Worm (Caenorhabditis elegans) whole organism, L4 larva: Measurements from ENCODE around the gene C08B6.14.

ENCODE experiments used
- D1046.2 ChIP-seq: fragments of 200-800 bp; sonication (Bioruptor generic); IDR thresholded peaks from 2 replicates; pipeline ENCODE4 v1.3.6; 2022; ENCODE audit warnings: missing genetic modification characterization, missing compliant biosample characterization
- F26F4.8 ChIP-seq: fragments of 200-800 bp; sonication (Bioruptor generic); conservative IDR thresholded peaks from 2 replicates; pipeline ENCODE4 v1.3.6; 2022; ENCODE audit warnings: missing genetic modification characterization, missing compliant biosample characterization
- F49E8.2 ChIP-seq: sonication (generic microtip); optimal IDR thresholded peaks from 2 replicates; lab custom pipeline; 2016; ENCODE audit warnings: missing compliant biosample characterization, mild to moderate bottlenecking, missing genetic modification characterization, borderline replicate concordance
- Y48G9A.11 ChIP-seq: fragments of 200-800 bp; sonication (Bioruptor generic); IDR thresholded peaks from 2 replicates; pipeline ENCODE4 v1.3.6; 2022; ENCODE audit warnings: missing genetic modification reagents, missing genetic modification characterization, missing compliant biosample characterization
- ZK546.5 ChIP-seq, 2 experiments: sonication (generic microtip); optimal IDR thresholded peaks; 2 replicates each; lab custom pipeline; 2017; ENCODE audit warnings: missing biosample characterization in 2 of 2, missing genetic modification characterization in 2 of 2
- aha-1 ChIP-seq: fragments of 150-350 bp; peaks from one replicate; lab custom pipeline; 2014; ENCODE audit warnings: missing biosample characterization, missing genetic modification characterization
- attf-4 ChIP-seq: sonication (generic microtip); optimal IDR thresholded peaks from 3 replicates; lab custom pipeline; 2017; ENCODE audit warnings: missing biosample characterization, missing genetic modification characterization
- ceh-82 ChIP-seq: sonication (generic microtip); optimal IDR thresholded peaks from 2 replicates; lab custom pipeline; 2017; ENCODE audit warnings: missing biosample characterization, missing genetic modification characterization
- daf-12 ChIP-seq: fragments of 150-350 bp; optimal IDR thresholded peaks from 2 replicates; lab custom pipeline; 2014; ENCODE audit warnings: missing biosample characterization, missing genetic modification reagents, missing genetic modification characterization
- daf-16 ChIP-seq, 3 experiments: sonication (generic microtip); optimal IDR thresholded peaks; 2 replicates each; lab custom pipeline; 2016 to 2017; ENCODE audit warnings: missing genetic modification characterization in 3 of 3, missing genetic modification reagents in 3 of 3, mild to moderate bottlenecking in 2 of 3, missing compliant biosample characterization in 2 of 3, missing biosample characterization in 1 of 3, moderate library complexity in 1 of 3
- daf-8 ChIP-seq: fragments of 200-800 bp; sonication (Bioruptor generic); IDR thresholded peaks from 2 replicates; pipeline ENCODE4 v1.3.6; 2022; ENCODE audit warnings: missing genetic modification characterization, missing compliant biosample characterization
- dmd-6 ChIP-seq: fragments of 200-800 bp; sonication (Bioruptor generic); IDR thresholded peaks from 2 replicates; pipeline ENCODE4 v1.3.6; 2022; ENCODE audit warnings: missing genetic modification reagents, missing genetic modification characterization, missing compliant biosample characterization
- dmd-8 ChIP-seq: fragments of 200-800 bp; sonication (Bioruptor generic); IDR thresholded peaks from 2 replicates; pipeline ENCODE4 v1.3.6; 2022; ENCODE audit warnings: missing genetic modification characterization, missing compliant biosample characterization
- duxl-1 ChIP-seq: sonication (generic microtip); optimal IDR thresholded peaks from 2 replicates; lab custom pipeline; 2016; ENCODE audit warnings: mild to moderate bottlenecking, missing genetic modification characterization, moderate library complexity, missing compliant biosample characterization; ENCODE audit not compliant: poor library complexity
- dve-1 ChIP-seq: sonication (generic microtip); optimal IDR thresholded peaks from 2 replicates; lab custom pipeline; 2017; ENCODE audit warnings: antibody characterized with exemption, mild to moderate bottlenecking, missing genetic modification characterization, missing compliant biosample characterization; ENCODE audit not compliant: insufficient read depth
- hif-1 ChIP-seq, 2 experiments: sonication (generic microtip); optimal IDR thresholded peaks; 2 replicates each; lab custom pipeline; 2016 to 2017; ENCODE audit warnings: missing compliant biosample characterization in 2 of 2, missing genetic modification characterization in 2 of 2, missing genetic modification reagents in 2 of 2, missing genotype in 2 of 2, mild to moderate bottlenecking in 1 of 2
- hlh-11 ChIP-seq: fragments of 200-800 bp; sonication (Bioruptor generic); optimal IDR thresholded peaks from 2 replicates; lab custom pipeline; 2018; ENCODE audit warnings: mild to moderate bottlenecking, missing genetic modification characterization, missing compliant biosample characterization
- hlh-30 ChIP-seq: sonication (generic microtip); optimal IDR thresholded peaks from 2 replicates; lab custom pipeline; 2017; ENCODE audit warnings: antibody characterized with exemption, mild to moderate bottlenecking, missing genetic modification characterization, missing compliant biosample characterization; ENCODE audit not compliant: insufficient read depth
- lim-7 ChIP-seq: fragments of 200-800 bp; sonication (Bioruptor generic); IDR thresholded peaks from 2 replicates; pipeline ENCODE4 v1.3.6; 2022; ENCODE audit warnings: missing genetic modification characterization, missing compliant biosample characterization
- lin-1 ChIP-seq: fragments of 200-800 bp; sonication (Bioruptor generic); IDR thresholded peaks from 2 replicates; pipeline ENCODE4 v1.3.6; 2022; ENCODE audit warnings: missing genetic modification reagents, missing genetic modification characterization, missing compliant biosample characterization
- lin-29 ChIP-seq: fragments of 200-800 bp; sonication (Bioruptor generic); IDR thresholded peaks from 2 replicates; pipeline ENCODE4 v1.3.6; 2022; ENCODE audit warnings: missing genetic modification reagents, missing genetic modification characterization, missing compliant biosample characterization
- madf-5 ChIP-seq, 2 experiments: fragments of 200-800 bp; sonication (Bioruptor generic); IDR thresholded peaks; 2 replicates each; pipeline ENCODE4 v1.3.6; 2022; ENCODE audit warnings: missing compliant biosample characterization in 2 of 2, missing genetic modification characterization in 2 of 2
- mep-1 ChIP-seq: fragments of 150-350 bp; sonication (generic microtip); optimal IDR thresholded peaks from 3 replicates; lab custom pipeline; 2014; ENCODE audit warnings: missing biosample characterization, missing genetic modification characterization
- nhr-11 ChIP-seq: fragments of 150-350 bp; optimal IDR thresholded peaks from 2 replicates; lab custom pipeline; 2014; ENCODE audit warnings: missing biosample characterization, missing genetic modification characterization
- nhr-111 ChIP-seq: fragments of 200-800 bp; sonication (Bioruptor generic); optimal IDR thresholded peaks from 2 replicates; lab custom pipeline; 2018; ENCODE audit warnings: mild to moderate bottlenecking, missing genetic modification characterization, missing compliant biosample characterization
- nhr-25 ChIP-seq: sonication (generic microtip); optimal IDR thresholded peaks from 2 replicates; lab custom pipeline; 2017; ENCODE audit warnings: missing genetic modification characterization, mild to moderate bottlenecking, missing compliant biosample characterization, antibody characterized with exemption, moderate library complexity, borderline replicate concordance; ENCODE audit not compliant: insufficient read depth
- nhr-28 ChIP-seq: fragments of 150-350 bp; optimal IDR thresholded peaks from 2 replicates; lab custom pipeline; 2014; ENCODE audit warnings: missing biosample characterization, missing genetic modification characterization
- nhr-42 ChIP-seq: fragments of 200-800 bp; sonication (Bioruptor generic); IDR thresholded peaks from 2 replicates; pipeline ENCODE4 v1.3.6; 2022; ENCODE audit warnings: missing genetic modification characterization, missing compliant biosample characterization
- nhr-48 ChIP-seq: sonication (generic microtip); optimal IDR thresholded peaks from 2 replicates; lab custom pipeline; 2016; ENCODE audit warnings: mild to moderate bottlenecking, missing genetic modification characterization, missing compliant biosample characterization
- nhr-77 ChIP-seq: fragments of 150-350 bp; optimal IDR thresholded peaks from 2 replicates; lab custom pipeline; 2014; ENCODE audit warnings: missing biosample characterization, missing genetic modification characterization
- pha-4 ChIP-seq, 2 experiments: fragments of 150-350 bp in 1 of 2; fragments of 200-800 bp in 1 of 2; sonication (Bioruptor generic) in 1 of 2; IDR thresholded peaks in 1 of 2; optimal IDR thresholded peaks in 1 of 2; 2 replicates each; pipeline versions ENCODE4 v1.3.6 to Lab custom; 2014 to 2022; ENCODE audit warnings: missing genetic modification characterization in 2 of 2, missing genetic modification reagents in 2 of 2, missing biosample characterization in 1 of 2, missing compliant biosample characterization in 1 of 2
- php-3 ChIP-seq: fragments of 200-800 bp; sonication (Bioruptor generic); IDR thresholded peaks from 2 replicates; pipeline ENCODE4 v1.3.6; 2022; ENCODE audit warnings: missing genetic modification reagents, missing genetic modification characterization, missing compliant biosample characterization
- pqm-1 ChIP-seq: sonication (generic microtip); optimal IDR thresholded peaks from 2 replicates; lab custom pipeline; 2017; ENCODE audit warnings: missing biosample characterization, missing genetic modification characterization
- saeg-2 ChIP-seq: fragments of 200-800 bp; sonication (Bioruptor generic); IDR thresholded peaks from 2 replicates; pipeline ENCODE4 v1.3.6; 2022; ENCODE audit warnings: missing genetic modification reagents, missing genetic modification characterization, missing compliant biosample characterization
- skn-1 ChIP-seq: fragments of 150-350 bp; optimal IDR thresholded peaks from 2 replicates; lab custom pipeline; 2014; ENCODE audit warnings: missing biosample characterization, missing genetic modification characterization
- spr-1 ChIP-seq: sonication (generic microtip); optimal IDR thresholded peaks from 2 replicates; lab custom pipeline; 2016; ENCODE audit warnings: mild to moderate bottlenecking, missing genetic modification characterization, missing compliant biosample characterization
- spr-3 ChIP-seq: fragments of 200-800 bp; sonication (Bioruptor generic); optimal IDR thresholded peaks from 2 replicates; lab custom pipeline; 2018; ENCODE audit warnings: mild to moderate bottlenecking, missing genetic modification characterization, missing compliant biosample characterization
- unc-62 ChIP-seq, 3 experiments: fragments of 150-350 bp in 1 of 3; sonication (generic microtip); optimal IDR thresholded peaks in 2 of 3; peaks in 1 of 3; 1 replicate in 1 of 3; 2 replicates in 2 of 3; lab custom pipeline; 2014 to 2017; ENCODE audit warnings: missing biosample characterization in 3 of 3, missing genetic modification characterization in 3 of 3, missing genetic modification reagents in 3 of 3, missing genotype in 1 of 3
- zip-11 ChIP-seq: fragments of 200-800 bp; sonication (Bioruptor generic); IDR thresholded peaks from 2 replicates; pipeline ENCODE4 v1.3.6; 2022; ENCODE audit warnings: missing genetic modification characterization, missing compliant biosample characterization
- ztf-11 ChIP-seq: fragments of 150-350 bp; optimal IDR thresholded peaks from 2 replicates; lab custom pipeline; 2014; ENCODE audit warnings: missing biosample characterization, missing genetic modification characterization
- ztf-7 ChIP-seq: fragments of 150-350 bp; optimal IDR thresholded peaks from 2 replicates; lab custom pipeline; 2014; ENCODE audit warnings: missing biosample characterization, missing genetic modification characterization

Gene C08B6.14

DNA sequence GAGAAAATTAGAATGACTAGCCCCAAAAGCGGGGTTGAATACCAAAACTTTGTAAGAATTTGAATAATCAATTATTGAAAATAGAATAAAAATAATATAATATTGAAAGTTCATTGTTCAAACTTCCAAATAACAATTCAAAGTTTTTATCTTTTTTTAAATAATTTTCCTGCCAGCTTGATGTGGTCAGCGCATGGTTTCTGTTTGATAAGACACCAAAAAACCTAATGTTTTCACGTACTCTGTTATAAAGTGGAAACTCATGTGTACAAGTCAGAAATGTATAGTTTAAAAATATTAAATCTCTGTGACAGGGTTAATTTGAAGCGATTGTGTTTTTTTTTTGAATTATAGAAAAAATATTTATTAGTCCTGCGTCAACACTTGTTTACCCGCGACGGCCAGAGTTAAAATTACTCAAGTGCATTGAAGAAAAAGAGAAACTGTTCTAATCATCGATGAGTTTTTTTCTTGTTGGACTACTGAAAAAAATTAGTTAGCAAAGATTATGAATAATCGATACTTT lies 3.0 kb upstream of the C08B6.14 start, which contains the start of gene ugt-17 (continued):
- TF ChIP-seq lin-1 (GFP tag; lab: Robert Waterston, UW) (no peak), pqm-1 (tag; lab: Kevin White, UChicago) (peak; percentile 74), F49E8.2 (tag; lab: Kevin White, UChicago) (no peak), spr-1 (tag; lab: Kevin White, UChicago) (no peak), lim-7 (GFP tag; lab: Robert Waterston, UW) (no peak), lin-29 (no peak), ZK546.5 (tag; optimal IDR thresholded peaks at IDR 0.05; lab: Kevin White, UChicago) (no peak), nhr-42 (GFP tag; lab: Robert Waterston, UW) (no peak)

DNA sequence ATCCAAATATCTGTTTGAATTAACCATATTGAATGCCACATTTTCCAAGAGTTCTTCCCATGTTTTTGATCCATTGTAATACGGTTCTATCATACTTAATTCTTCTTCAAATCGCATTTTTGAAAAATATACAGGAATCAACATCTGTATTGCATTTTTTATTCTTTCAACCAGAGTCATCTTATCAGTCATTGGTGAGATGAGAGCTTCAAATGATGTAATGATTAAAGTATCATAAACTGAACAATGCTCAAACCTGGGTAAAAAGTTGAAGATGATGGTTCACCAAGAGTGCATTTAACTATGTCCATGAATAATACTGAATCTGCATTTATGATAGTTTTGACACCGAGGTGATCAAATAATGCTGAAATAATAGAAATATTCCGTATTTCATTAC lies 2.0 kb upstream of the C08B6.14 start:
- TF ChIP-seq pha-4 (GFP tag; IDR thresholded peaks at IDR 0.05; lab: Robert Waterston, UW) (no peak), pha-4 (tag; optimal IDR thresholded peaks at IDR 0.05; lab: Kevin White, UChicago) (no peak), pqm-1 (tag; lab: Kevin White, UChicago) (peak; percentile 34), dmd-6 (0 out of 2 replicates have a peak, but pooled peaks have one; percentile 23), ztf-7 (peak; percentile 80), dve-1 (tag; lab: Kevin White, UChicago) (peak; percentile 29), aha-1 (tag; lab: Kevin White, UChicago) (peak; percentile 87), attf-4 (no peak), mep-1 (tag; lab: Kevin White, UChicago) (peak; percentile 38), daf-16 (GFP tag; optimal IDR thresholded peaks at IDR 0.05; lab: Kevin White, UChicago) (no peak), daf-16 (tag; optimal IDR thresholded peaks at IDR 0.05; lab: Kevin White, UChicago) (peak; percentile 48)

DNA sequence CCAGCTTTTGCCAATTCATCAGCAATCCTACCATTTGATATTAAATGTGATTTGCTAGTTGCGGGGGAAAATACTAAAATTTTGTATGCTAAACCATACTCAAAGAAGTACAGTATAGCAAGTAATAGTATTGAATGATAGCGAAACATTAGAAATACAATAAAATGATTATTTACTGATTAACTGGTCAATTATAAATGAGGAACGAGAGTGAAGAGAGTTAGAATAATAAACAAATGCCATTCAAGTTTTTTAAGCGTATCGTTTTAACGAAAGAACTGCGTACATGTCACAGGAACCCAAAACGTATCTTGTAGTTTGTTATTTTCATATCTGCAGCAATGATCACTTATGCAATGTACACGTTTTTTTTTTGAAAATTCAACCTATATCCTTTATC lies 3.4 kb downstream of the C08B6.14 start, which contains the start of gene ugt-47:
Gene ugt-47, minus strand, starts transcription at position 169 of the 400 bp plus-strand sequence.
- TF ChIP-seq nhr-28 (tag; lab: Kevin White, UChicago), result peak; percentile 78
- peak; percentile 56 for TF ChIP-seq dve-1 (tag; lab: Kevin White, UChicago)
- TF ChIP-seq D1046.2 (GFP tag; lab: Robert Waterston, UW), result no peak
- peak in 1 of 2 experiments; percentile 14 for TF ChIP-seq unc-62 (GFP tag; optimal IDR thresholded peaks at IDR 0.05 in 1 of 2; lab: Kevin White, UChicago)
- TF ChIP-seq unc-62 (tag; optimal IDR thresholded peaks at IDR 0.05; lab: Kevin White, UChicago), result no peak
- TF ChIP-seq nhr-48, result peak; percentile 48
- no peak for TF ChIP-seq ceh-82 (tag; lab: Kevin White, UChicago)
- TF ChIP-seq hif-1 (tag; optimal IDR thresholded peaks at IDR 0.05; lab: Kevin White, UChicago), result no peak
- peak; percentile 82 for TF ChIP-seq dmd-6
- peak; percentile 51 for TF ChIP-seq hlh-11 (tag; lab: Kevin White, UChicago)
- TF ChIP-seq php-3, result 0 out of 2 replicates have a peak, but pooled peaks have one; percentile 21
- peak in 1 of 2 experiments; percentile 21 for TF ChIP-seq daf-16 (GFP tag; optimal IDR thresholded peaks at IDR 0.05; lab: Kevin White, UChicago)
- peak; percentile 58 for TF ChIP-seq daf-16 (tag; optimal IDR thresholded peaks at IDR 0.05; lab: Kevin White, UChicago)

DNA sequence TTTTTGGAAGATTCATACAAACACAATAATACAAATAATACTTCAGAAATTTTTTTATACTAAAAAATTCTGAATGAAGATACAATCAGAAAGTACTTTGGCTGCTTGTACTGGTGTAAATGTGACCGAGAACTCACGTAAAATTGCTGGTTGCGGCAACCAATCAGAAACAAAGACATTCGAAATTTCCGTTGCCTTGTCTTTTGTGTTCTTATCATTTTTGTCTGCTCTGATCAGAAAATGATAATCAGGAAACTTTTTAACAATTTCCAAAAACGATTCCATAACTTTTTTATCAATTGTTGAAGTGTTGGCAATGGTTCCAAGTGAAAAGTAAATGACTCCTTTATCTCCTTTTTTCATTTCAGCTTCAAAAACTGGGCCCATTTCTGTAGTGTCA lies 4.9 kb downstream of the C08B6.14 start:
- peak; percentile 50 for TF ChIP-seq nhr-77 (tag; lab: Kevin White, UChicago)
- TF ChIP-seq daf-12 (tag; lab: Kevin White, UChicago), result no peak
- no peak for TF ChIP-seq duxl-1 (tag; lab: Kevin White, UChicago)
- TF ChIP-seq attf-4, result no peak
- TF ChIP-seq dmd-8 (GFP tag; lab: Robert Waterston, UW), result no peak
- TF ChIP-seq Y48G9A.11 (GFP tag; lab: Robert Waterston, UW), result no peak
- TF ChIP-seq skn-1, result no peak
- no peak for TF ChIP-seq nhr-25
- TF ChIP-seq spr-3 (GFP tag; lab: Kevin White, UChicago), result no peak
- TF ChIP-seq daf-8, result no peak
- TF ChIP-seq hlh-30 (tag; lab: Kevin White, UChicago), result no peak
- no peak for TF ChIP-seq lin-29
- no peak for TF ChIP-seq madf-5 (GFP tag; IDR thresholded peaks at IDR 0.05; lab: Robert Waterston, UW)
- TF ChIP-seq php-3, result no peak
- TF ChIP-seq F26F4.8 (GFP tag; lab: Robert Waterston, UW), result no peak
- no peak for TF ChIP-seq zip-11 (GFP tag; lab: Robert Waterston, UW)
- peak; percentile 66 for TF ChIP-seq dmd-6
- no peak for TF ChIP-seq nhr-11
- peak; percentile 52 for TF ChIP-seq dve-1 (tag; lab: Kevin White, UChicago)
- TF ChIP-seq nhr-111, result no peak
- TF ChIP-seq saeg-2, result no peak
- TF ChIP-seq ztf-11 (tag; lab: Kevin White, UChicago), result no peak
- no peak for TF ChIP-seq daf-16 (GFP tag; optimal IDR thresholded peaks at IDR 0.05; lab: Kevin White, UChicago)
- TF ChIP-seq daf-16 (tag; optimal IDR thresholded peaks at IDR 0.05; lab: Kevin White, UChicago), result peak; percentile 40
- TF ChIP-seq nhr-28 (tag; lab: Kevin White, UChicago), result peak; percentile 80
- no peak for TF ChIP-seq ztf-7
- peak; percentile 86 for TF ChIP-seq pqm-1 (tag; lab: Kevin White, UChicago)
